Worm (Caenorhabditis elegans) whole organism, L2 larva: ENCODE measurements around the gene K04C1.5.

Experiments
- C34F6.9 ChIP-seq: fragments of 150-350 bp; optimal IDR thresholded peaks from 2 replicates; lab custom pipeline; 2014; ENCODE audit warnings: missing biosample characterization, missing genetic modification characterization
- F13H6.1 ChIP-seq: sonication (generic microtip); optimal IDR thresholded peaks from 2 replicates; lab custom pipeline; 2016; ENCODE audit warnings: missing genetic modification characterization, missing compliant biosample characterization
- R02D3.7 ChIP-seq: fragments of 150-350 bp; optimal IDR thresholded peaks from 2 replicates; lab custom pipeline; 2014; ENCODE audit warnings: missing biosample characterization, missing genetic modification characterization
- Y55F3AM.14 ChIP-seq: fragments of 200-800 bp; sonication (Bioruptor generic); optimal IDR thresholded peaks from 2 replicates; lab custom pipeline; 2018; ENCODE audit warnings: mild to moderate bottlenecking, missing genetic modification characterization, missing compliant biosample characterization
- ZK546.5 ChIP-seq: sonication (generic microtip); optimal IDR thresholded peaks from 2 replicates; lab custom pipeline; 2017; ENCODE audit warnings: missing biosample characterization, missing genetic modification characterization
- alr-1 ChIP-seq: fragments of 150-350 bp; optimal IDR thresholded peaks from 2 replicates; lab custom pipeline; 2014; ENCODE audit warnings: missing biosample characterization, missing genetic modification characterization
- aly-2 ChIP-seq: fragments of 150-350 bp; optimal IDR thresholded peaks from 2 replicates; lab custom pipeline; 2014; ENCODE audit warnings: missing biosample characterization, missing genetic modification characterization
- ama-1 ChIP-seq: fragments of 150-350 bp; optimal IDR thresholded peaks from 2 replicates; lab custom pipeline; 2018; ENCODE audit warnings: inconsistent platforms
- blmp-1 ChIP-seq: sonication (generic microtip); optimal IDR thresholded peaks from 2 replicates; lab custom pipeline; 2017; ENCODE audit warnings: missing genetic modification characterization, mild to moderate bottlenecking, missing compliant biosample characterization, antibody characterized with exemption, moderate library complexity; ENCODE audit not compliant: insufficient read depth
- ceh-16 ChIP-seq: fragments of 150-350 bp; optimal IDR thresholded peaks from 2 replicates; lab custom pipeline; 2014; ENCODE audit warnings: missing biosample characterization, missing genetic modification characterization
- ceh-82 ChIP-seq: fragments of 150-350 bp; optimal IDR thresholded peaks from 2 replicates; lab custom pipeline; 2014; ENCODE audit warnings: missing biosample characterization, missing genetic modification characterization
- crh-2 ChIP-seq: sonication (generic microtip); optimal IDR thresholded peaks from 2 replicates; lab custom pipeline; 2017; ENCODE audit warnings: missing biosample characterization, missing genetic modification characterization
- dmd-4 ChIP-seq: sonication (generic microtip); optimal IDR thresholded peaks from 2 replicates; lab custom pipeline; 2017; ENCODE audit warnings: missing biosample characterization, missing genetic modification characterization
- egl-27 ChIP-seq: sonication (generic microtip); optimal IDR thresholded peaks from 3 replicates; lab custom pipeline; 2017; ENCODE audit warnings: missing biosample characterization, missing genetic modification reagents, missing genetic modification characterization
- elt-1 ChIP-seq: fragments of 150-350 bp; optimal IDR thresholded peaks from 2 replicates; lab custom pipeline; 2014; ENCODE audit warnings: missing biosample characterization, missing genetic modification characterization
- fos-1 ChIP-seq: fragments of 150-350 bp; optimal IDR thresholded peaks from 2 replicates; lab custom pipeline; 2014; ENCODE audit warnings: missing biosample characterization, missing genetic modification characterization
- gmeb-1 ChIP-seq: fragments of 150-350 bp; optimal IDR thresholded peaks from 2 replicates; lab custom pipeline; 2014; ENCODE audit warnings: missing biosample characterization, missing genetic modification characterization
- lin-11 ChIP-seq: fragments of 150-350 bp; sonication (generic microtip); optimal IDR thresholded peaks from 2 replicates; lab custom pipeline; 2014; ENCODE audit warnings: missing biosample characterization, missing genetic modification characterization, inconsistent platforms, mixed read lengths
- lin-13 ChIP-seq: fragments of 150-350 bp; optimal IDR thresholded peaks from 2 replicates; lab custom pipeline; 2014; ENCODE audit warnings: missing biosample characterization, missing genetic modification reagents, missing genetic modification characterization
- lsy-2 ChIP-seq, 2 experiments: fragments of 150-350 bp in 1 of 2; sonication (generic microtip) in 1 of 2; optimal IDR thresholded peaks; 2 replicates each; lab custom pipeline; 2014 to 2017; ENCODE audit warnings: missing biosample characterization in 2 of 2, missing genetic modification characterization in 2 of 2
- mbf-1 ChIP-seq: sonication (generic microtip); optimal IDR thresholded peaks from 2 replicates; lab custom pipeline; 2017; ENCODE audit warnings: missing biosample characterization, missing genetic modification characterization
- mdl-1 ChIP-seq, 2 experiments: fragments of 150-350 bp in 1 of 2; sonication (generic microtip) in 1 of 2; optimal IDR thresholded peaks; 2 replicates each; lab custom pipeline; 2017; ENCODE audit warnings: missing biosample characterization in 2 of 2, missing genetic modification characterization in 2 of 2
- nhr-10 ChIP-seq: sonication (generic microtip); optimal IDR thresholded peaks from 2 replicates; lab custom pipeline; 2017; ENCODE audit warnings: missing biosample characterization, missing genetic modification characterization
- nhr-11 ChIP-seq: fragments of 150-350 bp; optimal IDR thresholded peaks from 2 replicates; lab custom pipeline; 2014; ENCODE audit warnings: missing biosample characterization, missing genetic modification characterization
- nhr-129 ChIP-seq: fragments of 150-350 bp; optimal IDR thresholded peaks from 2 replicates; lab custom pipeline; 2014; ENCODE audit warnings: missing biosample characterization, missing genetic modification characterization
- nhr-23 ChIP-seq: fragments of 150-350 bp; optimal IDR thresholded peaks from 2 replicates; lab custom pipeline; 2014; ENCODE audit warnings: missing biosample characterization, missing genetic modification reagents, missing genetic modification characterization
- nhr-25 ChIP-seq: fragments of 150-350 bp; sonication (generic microtip); optimal IDR thresholded peaks from 3 replicates; lab custom pipeline; 2014; ENCODE audit warnings: missing biosample characterization, missing genetic modification characterization
- nhr-6 ChIP-seq: fragments of 150-350 bp; optimal IDR thresholded peaks from 2 replicates; lab custom pipeline; 2014; ENCODE audit warnings: missing biosample characterization, missing genetic modification characterization
- skn-1 ChIP-seq: sonication (generic microtip); optimal IDR thresholded peaks from 2 replicates; lab custom pipeline; 2017; ENCODE audit warnings: missing biosample characterization, missing genetic modification characterization
- sma-3 ChIP-seq: sonication (generic microtip); optimal IDR thresholded peaks from 2 replicates; lab custom pipeline; 2016; ENCODE audit warnings: missing genetic modification reagents, missing genetic modification characterization, missing compliant biosample characterization
- sma-9 ChIP-seq, 2 experiments: fragments of 150-350 bp in 1 of 2; sonication (generic microtip) in 1 of 2; optimal IDR thresholded peaks; 2 replicates each; lab custom pipeline; 2014 to 2016; ENCODE audit warnings: missing genetic modification characterization in 2 of 2, mild to moderate bottlenecking in 1 of 2, missing biosample characterization in 1 of 2, missing compliant biosample characterization in 1 of 2, missing genetic modification reagents in 1 of 2, moderate library complexity in 1 of 2
- snpc-4 ChIP-seq: fragments of 150-350 bp; optimal IDR thresholded peaks from 2 replicates; lab custom pipeline; 2014; ENCODE audit warnings: missing biosample characterization, missing genetic modification characterization
- unc-62 ChIP-seq: fragments of 150-350 bp; optimal IDR thresholded peaks from 2 replicates; lab custom pipeline; 2014; ENCODE audit warnings: missing biosample characterization, missing genetic modification reagents, missing genetic modification characterization
- ztf-1 ChIP-seq: fragments of 200-800 bp; sonication (Bioruptor generic); conservative IDR thresholded peaks from 2 replicates; pipeline ENCODE4 v1.3.6; 2022; ENCODE audit warnings: missing genetic modification characterization, missing compliant biosample characterization
- ztf-11 ChIP-seq: sonication (generic microtip); optimal IDR thresholded peaks from 2 replicates; lab custom pipeline; 2017; ENCODE audit warnings: missing biosample characterization, missing genetic modification characterization

The K04C1.5 gene

DNA sequence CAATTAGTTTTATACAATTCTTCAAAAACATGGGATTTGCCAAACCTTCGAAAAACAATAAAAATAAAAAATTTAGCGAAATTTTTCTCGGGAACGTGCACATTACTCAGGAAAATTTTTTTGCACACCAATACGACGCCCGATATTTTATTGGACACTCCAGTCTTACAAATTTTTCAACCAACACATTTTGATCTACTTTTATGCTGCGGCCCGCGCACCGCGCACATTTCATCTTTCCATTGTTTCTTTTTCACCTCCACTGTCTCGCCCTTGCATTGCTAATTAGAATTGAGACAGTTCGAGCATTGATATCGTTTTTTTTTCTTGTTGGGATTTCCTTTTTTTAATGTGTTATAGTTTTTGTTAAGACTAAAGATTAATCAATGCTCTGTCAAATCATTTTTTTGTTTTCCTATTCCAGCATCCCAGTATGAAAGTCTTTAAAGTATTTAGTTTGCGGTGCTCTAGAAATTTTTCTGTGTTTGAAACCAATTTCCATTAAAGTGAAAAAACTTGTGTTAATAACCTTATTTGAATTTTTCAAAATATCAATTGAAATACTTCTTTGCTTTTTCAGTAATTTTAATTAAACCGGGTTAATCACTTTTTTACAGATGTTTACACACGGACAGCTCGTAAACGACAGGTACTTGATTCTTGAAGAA, at the start of gene K04C1.5:
Gene K04C1.5 (plus strand): TSS at position 618 of the 668 bp plus-strand sequence.
- TF ChIP-seq aly-2 (tag; lab: Kevin White, UChicago) (no peak), Y55F3AM.14 (no peak), sma-9 (GFP tag; optimal IDR thresholded peaks at IDR 0.05; lab: Kevin White, UChicago) (no peak), sma-9 (tag; optimal IDR thresholded peaks at IDR 0.05; lab: Kevin White, UChicago) (no peak), ZK546.5 (tag; lab: Kevin White, UChicago) (no peak), snpc-4 (tag; lab: Kevin White, UChicago) (no peak), dmd-4 (tag; lab: Kevin White, UChicago) (no peak), nhr-129 (no peak), blmp-1 (tag; lab: Kevin White, UChicago) (no peak), lin-11 (tag; lab: Kevin White, UChicago) (no peak), nhr-10 (tag; lab: Kevin White, UChicago) (no peak), F13H6.1 (tag; lab: Kevin White, UChicago) (no peak), nhr-11 (no peak), unc-62 (GFP tag; lab: Kevin White, UChicago) (no peak), ceh-16 (no peak), egl-27 (tag; lab: Kevin White, UChicago) (no peak), crh-2 (no peak), lin-13 (GFP tag; lab: Kevin White, UChicago) (no peak), nhr-6 (tag; lab: Kevin White, UChicago) (no peak), R02D3.7 (no peak)

DNA sequence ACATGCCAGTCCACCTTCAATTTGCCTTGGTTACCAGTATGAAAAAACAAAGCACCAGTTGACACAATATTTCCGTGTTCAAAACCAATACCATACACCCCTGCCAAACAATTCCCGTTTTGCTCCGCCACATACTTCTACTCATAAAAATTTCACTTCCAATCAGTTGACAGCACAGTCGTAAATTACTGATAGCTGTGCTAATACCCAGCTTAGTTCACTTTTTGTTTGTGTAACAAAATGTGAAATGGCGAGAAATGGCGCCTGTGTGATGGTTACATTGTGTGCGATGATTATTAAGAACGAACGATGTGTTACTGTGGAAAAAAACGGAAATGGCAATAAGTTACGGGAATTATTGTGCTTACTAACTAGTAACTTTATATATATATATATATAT, 41.5 kb upstream of the K04C1.5 start:
- peak; percentile 67 for TF ChIP-seq fos-1 (tag; lab: Kevin White, UChicago)
- TF ChIP-seq ztf-11 (tag; lab: Kevin White, UChicago), result no peak
- no peak for TF ChIP-seq ama-1 (lab: Kevin White, UChicago)

ce11 chrX:14207942-14208341, 39.9 kb upstream of the K04C1.5 start, which contains the start of gene ceh-37:
TSS of gene ceh-37 (minus strand) at chrX:14208000.
- TF ChIP-seq nhr-23 (tag; lab: Kevin White, UChicago) (no peak), elt-1 (tag; lab: Kevin White, UChicago) (no peak), crh-2 (peak; percentile 37), fos-1 (tag; lab: Kevin White, UChicago) (peak; percentile 60)

ce11 chrX:14213314-14213713, 34.5 kb upstream of the K04C1.5 start:
- TF ChIP-seq fos-1 (tag; lab: Kevin White, UChicago), result peak; percentile 17
- no peak for TF ChIP-seq alr-1

DNA sequence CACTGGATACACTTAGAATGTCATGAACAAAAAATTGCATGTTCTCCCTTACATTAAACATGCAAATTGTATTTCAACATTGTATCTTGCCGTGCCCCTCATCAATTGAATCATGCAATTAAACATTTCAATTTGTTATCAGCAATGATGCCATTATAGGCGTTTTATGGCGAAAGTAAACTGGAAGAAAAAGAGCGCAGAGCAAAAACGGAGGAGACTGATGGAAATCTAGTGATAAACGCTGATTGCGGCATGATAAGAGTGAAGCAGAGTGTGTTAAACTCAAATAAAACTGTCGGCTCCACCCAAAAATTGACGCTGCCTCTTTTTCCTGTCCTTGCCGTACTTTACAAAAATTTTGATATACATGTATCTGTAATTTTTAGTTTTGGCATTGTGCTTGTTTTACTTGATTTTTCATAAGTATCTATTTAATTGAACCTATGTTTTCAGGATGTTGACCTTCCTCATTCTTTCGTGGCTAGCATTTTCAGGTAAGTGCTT, 33.3 kb upstream of the K04C1.5 start, which contains the start of gene K06G5.1:
Gene K06G5.1 (plus strand): TSS at position 454 of the 504 bp plus-strand sequence.
- no peak for TF ChIP-seq lin-13 (GFP tag; lab: Kevin White, UChicago)
- peak; percentile 25 for TF ChIP-seq skn-1 (tag; lab: Kevin White, UChicago)
- no peak for TF ChIP-seq sma-3 (GFP tag; lab: Kevin White, UChicago)
- no peak for TF ChIP-seq ztf-1 (GFP tag; lab: Robert Waterston, UW)
- TF ChIP-seq sma-9 (GFP tag; optimal IDR thresholded peaks at IDR 0.05; lab: Kevin White, UChicago), result peak; percentile 60
- TF ChIP-seq sma-9 (tag; optimal IDR thresholded peaks at IDR 0.05; lab: Kevin White, UChicago), result no peak
- peak; percentile 21 for TF ChIP-seq F13H6.1 (tag; lab: Kevin White, UChicago)
- peak; percentile 35 for TF ChIP-seq gmeb-1 (tag; lab: Kevin White, UChicago)
- no peak for TF ChIP-seq mdl-1 (tag; optimal IDR thresholded peaks at IDR 0.05; lab: Kevin White, UChicago)
- no peak for TF ChIP-seq lsy-2 (tag; optimal IDR thresholded peaks at IDR 0.05; lab: Kevin White, UChicago)
- no peak for TF ChIP-seq R02D3.7
- peak; percentile 71 for TF ChIP-seq crh-2
- TF ChIP-seq ceh-82, result no peak
- TF ChIP-seq C34F6.9 (tag; lab: Kevin White, UChicago), result no peak
- TF ChIP-seq ztf-11 (tag; lab: Kevin White, UChicago), result no peak
- no peak for TF ChIP-seq mbf-1 (tag; lab: Kevin White, UChicago)
- no peak for TF ChIP-seq aly-2 (tag; lab: Kevin White, UChicago)
- TF ChIP-seq nhr-25, result no peak
- TF ChIP-seq fos-1 (tag; lab: Kevin White, UChicago), result peak; percentile 99
